Worm (Caenorhabditis elegans) whole organism, late embryonic: ENCODE data around the gene C15C8.7.

Experiments
- C08G9.2 ChIP-seq: sonication (generic microtip); optimal IDR thresholded peaks from 2 replicates; lab custom pipeline; 2016; ENCODE audit warnings: mild to moderate bottlenecking, missing genetic modification characterization, moderate library complexity, missing compliant biosample characterization
- C38D4.7 ChIP-seq: fragments of 200-800 bp; sonication (Bioruptor generic); optimal IDR thresholded peaks from 2 replicates; lab custom pipeline; 2018; ENCODE audit warnings: mild to moderate bottlenecking, missing genetic modification characterization, moderate library complexity, missing compliant biosample characterization
- K02D7.2 ChIP-seq: sonication (generic microtip); optimal IDR thresholded peaks from 2 replicates; lab custom pipeline; 2017; ENCODE audit warnings: mild to moderate bottlenecking, missing genetic modification characterization, missing compliant biosample characterization
- ahr-1 ChIP-seq: sonication (generic microtip); optimal IDR thresholded peaks from 2 replicates; lab custom pipeline; 2016; ENCODE audit warnings: missing genetic modification characterization, missing compliant biosample characterization
- ceh-14 ChIP-seq: sonication (generic microtip); optimal IDR thresholded peaks from 2 replicates; lab custom pipeline; 2016; ENCODE audit warnings: missing genotype, missing genetic modification characterization, missing compliant biosample characterization
- ceh-24 ChIP-seq: sonication (generic microtip); optimal IDR thresholded peaks from 2 replicates; lab custom pipeline; 2016; ENCODE audit warnings: mild to moderate bottlenecking, missing genetic modification characterization, missing compliant biosample characterization
- ceh-34 ChIP-seq: sonication (generic microtip); optimal IDR thresholded peaks from 2 replicates; lab custom pipeline; 2016; ENCODE audit warnings: mild to moderate bottlenecking, missing genetic modification characterization, missing compliant biosample characterization
- ceh-45 ChIP-seq: fragments of 200-800 bp; sonication (Bioruptor generic); IDR thresholded peaks from 2 replicates; pipeline ENCODE4 v1.3.6; 2022; ENCODE audit warnings: missing genetic modification reagents, missing genetic modification characterization, missing compliant biosample characterization
- ceh-48 ChIP-seq: sonication (generic microtip); optimal IDR thresholded peaks from 2 replicates; lab custom pipeline; 2016; ENCODE audit warnings: missing genetic modification characterization, inconsistent platforms, missing compliant biosample characterization
- che-1 ChIP-seq: sonication (generic microtip); optimal IDR thresholded peaks from 2 replicates; lab custom pipeline; 2016; ENCODE audit warnings: mild to moderate bottlenecking, missing genetic modification characterization, missing compliant biosample characterization
- dmd-4 ChIP-seq: sonication (generic microtip); optimal IDR thresholded peaks from 2 replicates; lab custom pipeline; 2016; ENCODE audit warnings: borderline replicate concordance, missing genetic modification characterization, missing compliant biosample characterization
- dve-1 ChIP-seq: sonication (generic microtip); optimal IDR thresholded peaks from 2 replicates; lab custom pipeline; 2017; ENCODE audit warnings: antibody characterized with exemption, mild to moderate bottlenecking, missing genetic modification characterization, missing compliant biosample characterization
- elt-4 ChIP-seq: sonication (generic microtip); optimal IDR thresholded peaks from 2 replicates; lab custom pipeline; 2016; ENCODE audit warnings: missing genetic modification characterization, missing compliant biosample characterization
- ets-4 ChIP-seq: sonication (generic microtip); optimal IDR thresholded peaks from 2 replicates; lab custom pipeline; 2016; ENCODE audit warnings: missing genetic modification characterization, missing compliant biosample characterization
- eyg-1 ChIP-seq: sonication (generic microtip); optimal IDR thresholded peaks from 2 replicates; lab custom pipeline; 2016; ENCODE audit warnings: missing genotype, missing genetic modification characterization, missing compliant biosample characterization
- fkh-10 ChIP-seq: fragments of 150-350 bp; optimal IDR thresholded peaks from 2 replicates; lab custom pipeline; 2014; ENCODE audit warnings: missing biosample characterization, missing genetic modification reagents, missing genetic modification characterization
- gmeb-2 ChIP-seq: sonication (generic microtip); optimal IDR thresholded peaks from 2 replicates; lab custom pipeline; 2016; ENCODE audit warnings: missing genetic modification characterization, inconsistent platforms, missing compliant biosample characterization
- hlh-13 ChIP-seq: fragments of 200-800 bp; sonication (Bioruptor generic); optimal IDR thresholded peaks from 2 replicates; lab custom pipeline; 2018; ENCODE audit warnings: mild to moderate bottlenecking, missing genetic modification characterization, missing compliant biosample characterization
- hlh-15 ChIP-seq: sonication (generic microtip); optimal IDR thresholded peaks from 2 replicates; lab custom pipeline; 2016; ENCODE audit warnings: missing genetic modification characterization, missing compliant biosample characterization
- hlh-6 ChIP-seq: sonication (generic microtip); optimal IDR thresholded peaks from 2 replicates; lab custom pipeline; 2016; ENCODE audit warnings: missing genotype, missing genetic modification characterization, missing compliant biosample characterization
- hlh-8 ChIP-seq: sonication (generic microtip); optimal IDR thresholded peaks from 2 replicates; lab custom pipeline; 2016; ENCODE audit warnings: missing genotype, missing genetic modification characterization, missing compliant biosample characterization
- lim-6 ChIP-seq: sonication (generic microtip); optimal IDR thresholded peaks from 2 replicates; lab custom pipeline; 2016; ENCODE audit warnings: missing genetic modification characterization, missing compliant biosample characterization
- madf-2 ChIP-seq: sonication (generic microtip); optimal IDR thresholded peaks from 2 replicates; lab custom pipeline; 2017; ENCODE audit warnings: missing genetic modification characterization, missing compliant biosample characterization
- mec-3 ChIP-seq: sonication (generic microtip); optimal IDR thresholded peaks from 2 replicates; lab custom pipeline; 2016; ENCODE audit warnings: borderline replicate concordance, missing genetic modification characterization, missing compliant biosample characterization
- pat-9 ChIP-seq: fragments of 200-800 bp; sonication (Bioruptor generic); optimal IDR thresholded peaks from 2 replicates; lab custom pipeline; 2018; ENCODE audit warnings: mild to moderate bottlenecking, missing genetic modification characterization, moderate library complexity, missing compliant biosample characterization
- pha-2 ChIP-seq: sonication (generic microtip); optimal IDR thresholded peaks from 2 replicates; lab custom pipeline; 2017; ENCODE audit warnings: mild to moderate bottlenecking, missing genetic modification characterization, missing compliant biosample characterization
- pqm-1 ChIP-seq: sonication (generic microtip); optimal IDR thresholded peaks from 2 replicates; lab custom pipeline; 2016; ENCODE audit warnings: missing genetic modification characterization, missing compliant biosample characterization
- tbx-2 ChIP-seq: sonication (generic microtip); optimal IDR thresholded peaks from 2 replicates; lab custom pipeline; 2016; ENCODE audit warnings: missing genetic modification characterization, missing compliant biosample characterization
- ttx-3 ChIP-seq: sonication (generic microtip); optimal IDR thresholded peaks from 2 replicates; lab custom pipeline; 2016; ENCODE audit warnings: missing genetic modification reagents, missing genetic modification characterization, missing compliant biosample characterization
- unc-42 ChIP-seq: sonication (generic microtip); optimal IDR thresholded peaks from 2 replicates; lab custom pipeline; 2016; ENCODE audit warnings: missing genotype, missing genetic modification characterization, missing compliant biosample characterization
- ztf-16 ChIP-seq: sonication (generic microtip); optimal IDR thresholded peaks from 2 replicates; lab custom pipeline; 2017; ENCODE audit warnings: missing genetic modification characterization, missing compliant biosample characterization

The C15C8.7 gene

ce11 chrV:12759660-12760059 is 14.8 kb upstream of the C15C8.7 start, which contains the start of gene papl-1:
Gene papl-1, minus strand, starts transcription at chrV:12759760.
- TF ChIP-seq lim-6 (no peak), fkh-10 (no peak), pqm-1 (tag; lab: Kevin White, UChicago) (no peak), dmd-4 (no peak), gmeb-2 (tag; lab: Kevin White, UChicago) (no peak), pat-9 (tag; lab: Kevin White, UChicago) (no peak), ceh-24 (tag; lab: Kevin White, UChicago) (no peak)

ce11 chrV:12754839-12755238 is 10.0 kb upstream of the C15C8.7 start, which contains the start of gene gpa-13:
Gene gpa-13, minus strand, starts transcription at chrV:12754939.
- TF ChIP-seq C38D4.7 (GFP tag; lab: Kevin White, UChicago): no peak
- TF ChIP-seq madf-2 (tag; lab: Kevin White, UChicago): no peak

ce11 chrV:12752407-12752806 is 7.6 kb upstream of the C15C8.7 start, which contains the start of gene C15C8.8:
Gene C15C8.8, minus strand, starts transcription at chrV:12752507.
- TF ChIP-seq pha-2: no peak
- no peak for TF ChIP-seq gmeb-2 (tag; lab: Kevin White, UChicago)
- TF ChIP-seq hlh-15 (tag; lab: Kevin White, UChicago): no peak
- no peak for TF ChIP-seq che-1 (tag; lab: Kevin White, UChicago)
- TF ChIP-seq hlh-8 (tag; lab: Kevin White, UChicago): no peak
- no peak for TF ChIP-seq eyg-1 (tag; lab: Kevin White, UChicago)
- no peak for TF ChIP-seq hlh-13 (GFP tag; lab: Kevin White, UChicago)
- no peak for TF ChIP-seq ahr-1
- TF ChIP-seq madf-2 (tag; lab: Kevin White, UChicago): no peak
- no peak for TF ChIP-seq hlh-6 (tag; lab: Kevin White, UChicago)
- TF ChIP-seq ceh-45 (GFP tag; lab: Robert Waterston, UW): no peak
- TF ChIP-seq ztf-16 (tag; lab: Kevin White, UChicago): no peak
- no peak for TF ChIP-seq elt-4 (tag; lab: Kevin White, UChicago)
- TF ChIP-seq pat-9 (tag; lab: Kevin White, UChicago): no peak
- TF ChIP-seq ceh-24 (tag; lab: Kevin White, UChicago): no peak
- no peak for TF ChIP-seq C38D4.7 (GFP tag; lab: Kevin White, UChicago)
- TF ChIP-seq ceh-14 (tag; lab: Kevin White, UChicago): no peak
- no peak for TF ChIP-seq ceh-48 (tag; lab: Kevin White, UChicago)

ce11 chrV:12751495-12752050 is 6.7 kb upstream of the C15C8.7 start, which contains the start of gene C15C8.6:
Gene C15C8.6, minus strand, starts transcription at chrV:12751545.
- no peak for TF ChIP-seq madf-2 (tag; lab: Kevin White, UChicago)
- TF ChIP-seq mec-3 (tag; lab: Kevin White, UChicago): no peak
- no peak for TF ChIP-seq pqm-1 (tag; lab: Kevin White, UChicago)
- TF ChIP-seq ceh-48 (tag; lab: Kevin White, UChicago): no peak
- TF ChIP-seq ttx-3 (tag; lab: Kevin White, UChicago): no peak
- no peak for TF ChIP-seq ahr-1
- no peak for TF ChIP-seq ets-4
- TF ChIP-seq ceh-34 (tag; lab: Kevin White, UChicago): no peak

- TF ChIP-seq pha-2: no peak
- no peak for TF ChIP-seq ceh-34 (tag; lab: Kevin White, UChicago)
- TF ChIP-seq K02D7.2 (tag; lab: Kevin White, UChicago): no peak
- no peak for TF ChIP-seq tbx-2 (tag; lab: Kevin White, UChicago)
Observed at ce11 chrV:12749558-12749957, 4.7 kb upstream of the C15C8.7 start.

ce11 chrV:12747856-12748255 is 3.0 kb upstream of the C15C8.7 start, which contains the start of gene C15C8.5:
Gene C15C8.5, plus strand, starts transcription at chrV:12748007.
- TF ChIP-seq dve-1 (no peak), unc-42 (tag; lab: Kevin White, UChicago) (peak; percentile 97), C08G9.2 (no peak)
